Worm (Caenorhabditis elegans): Measurements from ENCODE around the gene nhr-43.
A peak's percentile ranks its signal among the peaks of the same experiment; 100 is the strongest.

The nhr-43 gene

DNA sequence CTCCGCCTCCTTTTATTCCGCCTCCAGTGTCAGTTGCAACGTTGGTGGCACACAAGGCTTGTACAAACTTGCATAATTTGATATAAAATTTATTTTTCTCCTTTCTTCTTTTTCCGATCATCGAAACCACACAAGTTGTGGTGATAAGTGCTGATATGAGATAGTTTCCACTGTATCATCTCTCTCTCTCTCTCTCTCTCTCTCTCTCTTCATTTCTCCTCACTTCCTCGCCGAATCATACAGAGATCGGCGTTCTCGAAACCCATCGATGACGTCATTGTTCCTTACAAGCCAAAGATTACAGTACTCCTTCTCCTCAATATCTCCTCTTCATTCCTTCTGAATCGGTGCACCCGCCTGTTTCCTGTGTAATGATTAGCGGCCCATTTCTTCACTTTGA is at the start of gene nhr-43:
nhr-43 (plus strand) TSS at position 233 of the 400 bp plus-strand sequence.
- no peak for TF ChIP-seq scrt-1 (GFP tag; IDR thresholded peaks at IDR 0.05)
- no peak for TF ChIP-seq B0310.2 (tag; optimal IDR thresholded peaks at IDR 0.05)
- no peak for TF ChIP-seq ets-7 (tag; optimal IDR thresholded peaks at IDR 0.05)
- no peak for TF ChIP-seq flt-1 (GFP tag; IDR thresholded peaks at IDR 0.05)
- no peak for TF ChIP-seq hmbx-1 (tag; optimal IDR thresholded peaks at IDR 0.05)
- no peak for TF ChIP-seq ceh-13 (GFP tag; optimal IDR thresholded peaks at IDR 0.05)
- TF ChIP-seq sea-1 (GFP tag; conservative IDR thresholded peaks at IDR 0.05), result no peak
- TF ChIP-seq tbx-37 (GFP tag; conservative IDR thresholded peaks at IDR 0.05), result no peak
- TF ChIP-seq ceh-36 (tag; optimal IDR thresholded peaks at IDR 0.05), result no peak
- no peak for TF ChIP-seq pes-1 (GFP tag; IDR thresholded peaks at IDR 0.05)
- TF ChIP-seq tbx-11 (GFP tag; IDR thresholded peaks at IDR 0.05), result no peak
- no peak for TF ChIP-seq tra-4 (tag; optimal IDR thresholded peaks at IDR 0.05)
- no peak for TF ChIP-seq hmg-4 (GFP tag; optimal IDR thresholded peaks at IDR 0.05)
- no peak for TF ChIP-seq ama-1 (optimal IDR thresholded peaks at IDR 0.05)
- TF ChIP-seq F13C5.2 (tag; optimal IDR thresholded peaks at IDR 0.05), result no peak
- no peak for TF ChIP-seq hnd-1 (tag; optimal IDR thresholded peaks at IDR 0.05)
- TF ChIP-seq aly-1 (tag; optimal IDR thresholded peaks at IDR 0.05), result no peak

DNA sequence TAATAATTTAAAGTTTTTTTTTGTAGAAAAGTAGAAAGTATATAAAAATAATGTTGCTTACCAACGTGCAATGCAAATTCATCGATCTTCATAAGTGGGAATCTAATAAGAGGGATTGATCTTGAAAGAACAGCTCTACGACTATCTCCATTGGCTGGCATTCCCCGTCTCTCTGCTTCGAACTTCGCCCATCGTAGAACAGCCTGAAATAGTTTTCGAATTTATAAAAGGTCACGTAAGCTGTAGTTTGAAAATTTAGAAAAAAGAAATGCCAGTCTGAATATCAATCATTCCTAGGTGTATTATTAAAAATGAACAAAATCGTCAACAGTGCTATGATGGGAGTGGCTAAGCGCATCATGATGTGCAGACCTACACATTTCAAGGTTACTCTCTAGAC is 47.5 kb upstream of the nhr-43 start, which contains the start of gene F38H4.5:
F38H4.5 (plus strand) TSS at position 301 of the 400 bp plus-strand sequence.
- TF ChIP-seq tra-4 (tag; optimal IDR thresholded peaks at IDR 0.05) (no peak), pes-1 (GFP tag; IDR thresholded peaks at IDR 0.05) (no peak), hnd-1 (tag; optimal IDR thresholded peaks at IDR 0.05) (no peak), tbx-37 (GFP tag; conservative IDR thresholded peaks at IDR 0.05) (no peak), hmbx-1 (tag; optimal IDR thresholded peaks at IDR 0.05) (no peak), hmg-4 (GFP tag; optimal IDR thresholded peaks at IDR 0.05) (no peak), flt-1 (GFP tag; IDR thresholded peaks at IDR 0.05) (no peak), tbx-11 (GFP tag; IDR thresholded peaks at IDR 0.05) (no peak), aly-1 (tag; optimal IDR thresholded peaks at IDR 0.05) (no peak), ceh-36 (tag; optimal IDR thresholded peaks at IDR 0.05) (no peak), B0310.2 (tag; optimal IDR thresholded peaks at IDR 0.05) (no peak), ets-7 (tag; optimal IDR thresholded peaks at IDR 0.05) (no peak), sea-1 (GFP tag; conservative IDR thresholded peaks at IDR 0.05) (no peak), F13C5.2 (tag; optimal IDR thresholded peaks at IDR 0.05) (no peak), scrt-1 (GFP tag; IDR thresholded peaks at IDR 0.05) (no peak)

DNA sequence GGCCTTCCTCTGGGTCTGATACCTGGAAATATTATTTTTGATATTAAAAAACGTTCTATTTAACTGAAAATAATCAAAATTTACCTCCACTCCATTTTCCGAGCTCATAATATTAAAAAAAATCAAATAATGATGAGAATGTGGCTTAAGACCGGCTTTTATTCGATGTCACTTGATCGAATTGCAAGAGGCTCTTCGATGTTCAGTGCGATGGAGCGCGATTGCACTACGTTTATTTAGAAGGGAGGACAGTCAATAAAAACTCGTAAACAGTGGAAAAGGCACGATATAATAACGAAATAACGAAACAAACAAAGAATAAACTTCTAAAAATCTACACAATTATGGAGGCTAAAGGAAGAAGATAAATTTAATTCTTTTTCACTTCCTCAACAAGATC is 44.6 kb upstream of the nhr-43 start, which contains the start of gene tag-30:
tag-30 (minus strand) TSS at position 383 of the 400 bp plus-strand sequence.
- TF ChIP-seq tbx-37 (GFP tag; conservative IDR thresholded peaks at IDR 0.05), result no peak
- no peak for TF ChIP-seq F13C5.2 (tag; optimal IDR thresholded peaks at IDR 0.05)
- no peak for TF ChIP-seq hmbx-1 (tag; optimal IDR thresholded peaks at IDR 0.05)
- no peak for TF ChIP-seq sea-1 (GFP tag; conservative IDR thresholded peaks at IDR 0.05)

DNA sequence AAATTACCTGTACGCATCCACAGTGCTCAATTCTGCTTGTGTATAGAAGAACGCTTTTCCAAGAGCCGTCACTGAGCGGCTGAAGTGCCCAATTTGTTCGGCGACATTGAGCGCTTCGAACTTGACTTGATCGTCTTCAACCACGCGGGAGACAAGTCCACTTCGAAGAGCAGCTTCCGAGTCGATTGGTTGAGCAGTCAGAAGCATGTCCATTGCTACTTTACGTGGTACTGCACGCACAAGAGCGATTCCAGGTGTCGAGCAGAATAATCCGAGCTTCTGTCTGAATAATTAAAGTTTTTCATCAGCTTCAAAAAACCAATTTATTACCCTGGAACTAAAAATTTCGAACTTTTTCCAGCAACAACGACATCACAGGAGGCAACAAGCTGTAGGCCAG is 44.0 kb upstream of the nhr-43 start:
- no peak for TF ChIP-seq tbx-37 (GFP tag; conservative IDR thresholded peaks at IDR 0.05)
- TF ChIP-seq hmbx-1 (tag; optimal IDR thresholded peaks at IDR 0.05), result no peak
- no peak for TF ChIP-seq F13C5.2 (tag; optimal IDR thresholded peaks at IDR 0.05)
- TF ChIP-seq B0310.2 (tag; optimal IDR thresholded peaks at IDR 0.05), result no peak

DNA sequence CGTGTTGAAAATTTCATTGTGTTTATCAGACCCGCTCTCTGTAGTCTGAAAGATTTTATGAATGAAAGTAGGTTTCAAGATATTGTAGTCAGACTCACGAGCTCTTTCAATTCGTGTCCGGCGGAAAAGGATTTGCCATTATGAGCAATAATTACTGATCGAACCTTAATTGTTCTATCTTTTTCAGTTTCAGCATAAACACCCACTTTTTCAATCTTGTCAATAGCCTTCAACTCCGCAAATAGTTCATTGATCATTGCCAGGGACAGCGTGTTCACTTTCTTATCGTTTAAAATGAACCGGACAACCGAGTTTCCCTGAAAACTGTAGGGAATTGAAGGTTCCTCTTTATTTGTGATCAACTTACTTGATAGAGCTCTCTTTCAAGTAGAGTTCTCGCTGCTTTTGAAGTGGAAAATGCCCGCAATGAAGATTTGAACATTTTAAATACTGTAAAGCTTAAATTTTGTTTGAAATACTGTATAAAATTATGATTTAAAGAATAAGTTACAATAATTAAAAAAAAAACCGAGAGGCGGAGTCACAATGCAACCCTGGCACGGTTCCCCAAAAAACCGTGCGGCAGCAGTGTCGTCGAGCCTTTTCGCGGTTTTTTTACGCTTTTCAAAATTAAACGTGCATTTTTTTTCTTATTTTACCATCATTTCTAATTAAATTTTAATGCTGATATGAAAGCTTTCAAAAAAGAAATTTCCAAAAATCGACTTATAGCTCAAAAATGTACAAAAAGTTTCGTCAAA is 43.3 kb upstream of the nhr-43 start, which contains the start of gene ech-2:
ech-2 (minus strand) TSS at position 452 of the 761 bp plus-strand sequence.
- TF ChIP-seq flt-1 (GFP tag; IDR thresholded peaks at IDR 0.05) (no peak), ceh-13 (GFP tag; optimal IDR thresholded peaks at IDR 0.05) (no peak), ama-1 (optimal IDR thresholded peaks at IDR 0.05) (no peak), tra-4 (tag; optimal IDR thresholded peaks at IDR 0.05) (no peak), F13C5.2 (tag; optimal IDR thresholded peaks at IDR 0.05) (no peak), tbx-11 (GFP tag; IDR thresholded peaks at IDR 0.05) (no peak), hmbx-1 (tag; optimal IDR thresholded peaks at IDR 0.05) (no peak), scrt-1 (GFP tag; IDR thresholded peaks at IDR 0.05) (no peak)

DNA sequence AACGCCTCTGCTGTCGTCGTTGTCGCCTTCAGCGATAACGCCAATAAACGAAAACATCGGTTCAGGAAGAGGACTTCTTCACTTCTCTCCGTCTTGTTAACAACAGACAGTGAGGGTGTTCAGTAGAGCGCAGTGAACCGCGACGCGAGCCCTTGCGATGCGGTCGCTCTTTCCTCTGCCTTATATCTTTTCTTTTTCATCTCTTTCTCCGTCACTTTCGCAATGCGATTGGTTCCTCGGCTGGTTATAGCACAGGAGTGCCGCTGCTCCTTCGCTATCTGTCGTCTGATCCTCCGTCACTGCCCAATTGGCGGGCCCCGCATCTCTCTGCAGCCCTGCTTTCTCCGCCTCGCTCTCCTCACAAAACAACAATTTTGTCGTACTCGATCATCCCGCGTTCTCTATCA is 42.2 kb upstream of the nhr-43 start:
- 0 out of 2 replicates have a peak, but pooled peaks have one; percentile 18 for TF ChIP-seq flt-1 (GFP tag; IDR thresholded peaks at IDR 0.05)
- TF ChIP-seq aly-1 (tag; optimal IDR thresholded peaks at IDR 0.05), result peak; percentile 67
- no peak for TF ChIP-seq pes-1 (GFP tag; IDR thresholded peaks at IDR 0.05)
- no peak for TF ChIP-seq hmbx-1 (tag; optimal IDR thresholded peaks at IDR 0.05)
- peak; percentile 60 for TF ChIP-seq hmg-4 (GFP tag; optimal IDR thresholded peaks at IDR 0.05)
- no peak for TF ChIP-seq B0310.2 (tag; optimal IDR thresholded peaks at IDR 0.05)
- TF ChIP-seq ceh-13 (GFP tag; optimal IDR thresholded peaks at IDR 0.05), result no peak
- no peak for TF ChIP-seq ceh-36 (tag; optimal IDR thresholded peaks at IDR 0.05)
- TF ChIP-seq scrt-1 (GFP tag; IDR thresholded peaks at IDR 0.05), result no peak
- no peak for TF ChIP-seq F13C5.2 (tag; optimal IDR thresholded peaks at IDR 0.05)
- no peak for TF ChIP-seq tbx-11 (GFP tag; IDR thresholded peaks at IDR 0.05)
- no peak for TF ChIP-seq hnd-1 (tag; optimal IDR thresholded peaks at IDR 0.05)
- no peak for TF ChIP-seq tbx-37 (GFP tag; conservative IDR thresholded peaks at IDR 0.05)
- no peak for TF ChIP-seq ets-7 (tag; optimal IDR thresholded peaks at IDR 0.05)
- no peak for TF ChIP-seq sea-1 (GFP tag; conservative IDR thresholded peaks at IDR 0.05)
- no peak for TF ChIP-seq tra-4 (tag; optimal IDR thresholded peaks at IDR 0.05)
- no peak for TF ChIP-seq ama-1 (optimal IDR thresholded peaks at IDR 0.05)

DNA sequence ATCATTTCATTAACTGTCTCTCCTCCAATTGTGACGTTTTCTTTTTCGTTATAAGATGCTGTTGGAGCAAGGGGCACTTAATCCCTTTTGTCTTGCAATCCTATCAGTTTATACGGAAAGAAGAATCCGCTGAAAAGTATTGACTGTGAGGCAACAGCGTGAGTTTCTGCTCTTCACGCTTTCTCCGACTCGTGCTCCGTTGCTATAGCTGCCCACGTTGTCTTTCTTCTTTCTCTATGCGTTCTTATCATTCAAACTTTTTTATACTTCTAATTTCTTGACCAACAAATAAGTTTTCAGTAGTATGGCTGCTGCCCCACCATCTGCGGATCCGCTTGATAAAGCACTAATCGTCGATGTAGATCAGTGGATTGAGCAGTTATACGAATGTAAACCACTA is 41.2 kb upstream of the nhr-43 start, which contains the start of gene let-92:
let-92 (plus strand) TSS at position 301 of the 400 bp plus-strand sequence.
- no peak for TF ChIP-seq scrt-1 (GFP tag; IDR thresholded peaks at IDR 0.05)

All from whole organism, early embryonic.